Worm (Caenorhabditis elegans): ENCODE results near the gene C17C3.11.

The C17C3.11 gene

ce11 chrII:5582309-5582708, 44.7 kb downstream of the C17C3.11 start, which contains the start of gene T25E4.2:
T25E4.2 (minus strand) TSS chrII:5582409.
- TF ChIP-seq snpc-1.1 (tag; optimal IDR thresholded peaks at IDR 0.05; ENCODE audit: insufficient read depth), result no peak
- TF ChIP-seq athp-1 (tag; optimal IDR thresholded peaks at IDR 0.05), result no peak
- no peak for TF ChIP-seq ceh-58 (GFP tag; IDR thresholded peaks at IDR 0.05)
- TF ChIP-seq Y53F4B.3 (GFP tag; IDR thresholded peaks at IDR 0.05), result no peak
- no peak for TF ChIP-seq lin-26 (GFP tag; IDR thresholded peaks at IDR 0.05)
- no peak for TF ChIP-seq tbx-9 (tag; optimal IDR thresholded peaks at IDR 0.05; ENCODE audit: borderline replicate concordance)
- TF ChIP-seq snpc-3.4 (tag; optimal IDR thresholded peaks at IDR 0.05), result no peak
- TF ChIP-seq ceh-40 (GFP tag; IDR thresholded peaks at IDR 0.05), result no peak

- no peak for TF ChIP-seq Y53G8AR.9 (GFP tag; conservative IDR thresholded peaks at IDR 0.05)
- peak; percentile 93 for TF ChIP-seq nhr-80 (tag; optimal IDR thresholded peaks at IDR 0.05)
- peak in 1 of 2 experiments; percentile 13 for TF ChIP-seq let-607 (tag; optimal IDR thresholded peaks at IDR 0.05)
- no peak for TF ChIP-seq efl-1 (GFP tag; optimal IDR thresholded peaks at IDR 0.05)
- no peak for TF ChIP-seq snpc-4 (GFP tag; optimal IDR thresholded peaks at IDR 0.05)
- peak in 1 of 4 experiments; percentile 49 for TF ChIP-seq snpc-4 (tag; optimal IDR thresholded peaks at IDR 0.05)
- peak; percentile 46; the same call in 1 of the 2 replicates for TF ChIP-seq dox-1 (GFP tag; IDR thresholded peaks at IDR 0.05)
- TF ChIP-seq hlh-26 (GFP tag; conservative IDR thresholded peaks at IDR 0.05), result no peak
- peak; percentile 44 for TF ChIP-seq ets-4 (GFP tag; optimal IDR thresholded peaks at IDR 0.05)
Measured at ce11 chrII:5585788-5586187, 48.2 kb downstream of the C17C3.11 start, which contains the start of gene lys-8. lys-8 (plus strand) TSS chrII:5586178.

ce11 chrII:5587794-5588193, 50.2 kb downstream of the C17C3.11 start:
- no peak for TF ChIP-seq ztf-25 (GFP tag; IDR thresholded peaks at IDR 0.05)
- TF ChIP-seq zfh-2 (GFP tag; conservative IDR thresholded peaks at IDR 0.05), result no peak
- no peak for TF ChIP-seq F57C9.4 (tag; optimal IDR thresholded peaks at IDR 0.05)
- TF ChIP-seq egrh-3 (GFP tag; IDR thresholded peaks at IDR 0.05), result no peak
- no peak for TF ChIP-seq unc-62 (GFP tag; optimal IDR thresholded peaks at IDR 0.05)
- TF ChIP-seq egl-44 (GFP tag; IDR thresholded peaks at IDR 0.05), result no peak
- TF ChIP-seq Y56A3A.18 (GFP tag; IDR thresholded peaks at IDR 0.05), result no peak
- no peak for TF ChIP-seq ekl-4 (GFP tag; IDR thresholded peaks at IDR 0.05)
- TF ChIP-seq dpff-1 (tag; optimal IDR thresholded peaks at IDR 0.05), result no peak
- TF ChIP-seq lin-54 (GFP tag; optimal IDR thresholded peaks at IDR 0.05), result no peak
- TF ChIP-seq mel-28 (tag; optimal IDR thresholded peaks at IDR 0.05; ENCODE audit: borderline replicate concordance), result no peak
- TF ChIP-seq hmg-20 (GFP tag; IDR thresholded peaks at IDR 0.05), result no peak
- TF ChIP-seq bed-2 (GFP tag; IDR thresholded peaks at IDR 0.05), result no peak
- TF ChIP-seq nfya-2 (GFP tag; IDR thresholded peaks at IDR 0.05), result no peak
- TF ChIP-seq ztf-3 (GFP tag; optimal IDR thresholded peaks at IDR 0.05), result no peak
- TF ChIP-seq F33H1.4 (GFP tag; IDR thresholded peaks at IDR 0.05), result no peak
- TF ChIP-seq nhr-120 (GFP tag; IDR thresholded peaks at IDR 0.05), result no peak
- TF ChIP-seq atf-7 (tag; optimal IDR thresholded peaks at IDR 0.05), result no peak
- TF ChIP-seq ceh-58 (GFP tag; IDR thresholded peaks at IDR 0.05), result no peak
- no peak for TF ChIP-seq lin-35 (GFP tag; optimal IDR thresholded peaks at IDR 0.05)

Measured in whole organism, young adult.